Worm (Caenorhabditis elegans): ENCODE measurements around the gene tftc-3.

The tftc-3 gene

ce11 chrV:10212027-10212426 lies 1.9 kb upstream of the tftc-3 start, which contains the start of gene zhit-3:
Gene zhit-3 (minus strand): TSS chrV:10212127.
- no peak for TF ChIP-seq klf-2 (GFP tag; conservative IDR thresholded peaks at IDR 0.05)
- TF ChIP-seq ztf-29 (GFP tag; IDR thresholded peaks at IDR 0.05) = no peak
- no peak for TF ChIP-seq cog-1 (tag; optimal IDR thresholded peaks at IDR 0.05)
- no peak for TF ChIP-seq tab-1 (GFP tag; IDR thresholded peaks at IDR 0.05)
- TF ChIP-seq ztf-23 (GFP tag; IDR thresholded peaks at IDR 0.05) = no peak
- no peak for TF ChIP-seq med-1 (GFP tag; optimal IDR thresholded peaks at IDR 0.05; ENCODE audit: insufficient read depth)
- TF ChIP-seq ref-1 (GFP tag; conservative IDR thresholded peaks at IDR 0.05) = no peak
- TF ChIP-seq flt-1 (GFP tag; IDR thresholded peaks at IDR 0.05) = no peak
- TF ChIP-seq T22C8.4 (GFP tag; IDR thresholded peaks at IDR 0.05) = no peak

ce11 chrV:10206502-10206901 lies 3.6 kb downstream of the tftc-3 start, which contains the start of gene rpc-25:
Gene rpc-25 (minus strand): TSS chrV:10206602.
- TF ChIP-seq klf-2 (GFP tag; conservative IDR thresholded peaks at IDR 0.05) = no peak
- TF ChIP-seq ref-1 (GFP tag; conservative IDR thresholded peaks at IDR 0.05) = no peak
- no peak for TF ChIP-seq T22C8.4 (GFP tag; IDR thresholded peaks at IDR 0.05)
- TF ChIP-seq ztf-23 (GFP tag; IDR thresholded peaks at IDR 0.05) = no peak
- TF ChIP-seq ztf-29 (GFP tag; IDR thresholded peaks at IDR 0.05) = no peak
- no peak for TF ChIP-seq flt-1 (GFP tag; IDR thresholded peaks at IDR 0.05)
- no peak for TF ChIP-seq tab-1 (GFP tag; IDR thresholded peaks at IDR 0.05)
- TF ChIP-seq med-1 (GFP tag; optimal IDR thresholded peaks at IDR 0.05; ENCODE audit: insufficient read depth) = no peak
- TF ChIP-seq cog-1 (tag; optimal IDR thresholded peaks at IDR 0.05) = no peak

DNA sequence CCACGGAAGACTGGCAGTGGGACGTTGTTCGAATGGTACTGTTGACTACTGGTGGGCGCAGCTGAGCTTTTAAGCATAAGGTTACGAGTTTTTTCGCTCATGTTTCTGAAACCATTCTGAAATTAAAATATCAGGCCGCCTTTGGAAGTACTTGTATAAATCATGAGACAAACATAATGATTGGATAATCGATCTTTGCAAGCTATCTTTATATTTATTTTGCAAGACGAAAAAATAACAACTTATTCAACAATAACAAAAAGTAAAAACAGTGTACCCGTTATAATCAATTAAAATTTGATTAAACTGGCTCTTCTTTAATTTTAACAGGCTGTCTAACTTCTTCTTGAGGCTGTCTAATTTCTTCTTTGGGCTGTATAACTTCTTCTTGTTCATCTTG lies 4.7 kb downstream of the tftc-3 start, which contains the start of gene ZK856.16:
Gene ZK856.16, minus strand, starts transcription at position 101 of the 400 bp plus-strand sequence.
- TF ChIP-seq cog-1 (tag; optimal IDR thresholded peaks at IDR 0.05) = no peak

- TF ChIP-seq klf-2 (GFP tag; conservative IDR thresholded peaks at IDR 0.05) = no peak
- no peak for TF ChIP-seq T22C8.4 (GFP tag; IDR thresholded peaks at IDR 0.05)
- TF ChIP-seq med-1 (GFP tag; optimal IDR thresholded peaks at IDR 0.05; ENCODE audit: insufficient read depth) = no peak
- TF ChIP-seq ztf-29 (GFP tag; IDR thresholded peaks at IDR 0.05) = no peak
- TF ChIP-seq ztf-23 (GFP tag; IDR thresholded peaks at IDR 0.05) = no peak
Observed at ce11 chrV:10204863-10205338, 5.2 kb downstream of the tftc-3 start, which contains the start of the genes ZK856.19 and ZK856.11. Gene ZK856.19 (minus strand): TSS chrV:10204913. Gene ZK856.11 (minus strand): TSS chrV:10204938.

DNA sequence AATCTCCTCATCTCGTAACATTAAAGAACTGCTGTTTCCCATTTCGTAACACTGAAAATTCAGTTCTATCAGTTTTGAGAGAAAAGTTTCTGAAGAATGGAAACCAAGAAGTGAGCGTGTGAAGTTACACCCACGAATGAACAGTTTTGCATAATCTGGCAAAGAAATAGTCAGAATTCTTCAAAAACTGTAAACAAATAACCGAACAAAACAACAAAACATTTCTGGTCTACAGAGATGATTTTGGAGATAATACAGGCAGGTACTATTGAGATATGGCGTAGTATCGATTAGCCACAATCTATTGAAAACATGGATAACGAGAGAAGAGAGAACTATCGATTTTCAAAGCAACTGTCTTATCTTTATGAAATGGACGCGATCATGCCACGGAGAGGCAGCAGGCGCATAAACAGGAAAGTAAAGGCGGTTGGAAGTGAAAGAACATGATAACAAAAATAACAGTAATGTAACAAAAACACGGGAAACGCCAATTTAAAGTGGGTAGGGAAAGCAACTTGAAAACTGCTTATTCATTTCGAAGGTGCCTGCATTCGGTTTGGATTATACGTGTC lies 6.6 kb downstream of the tftc-3 start, which contains the start of gene chpf-1:
Gene chpf-1, minus strand, starts transcription at position 51 of the 575 bp plus-strand sequence.
- no peak for TF ChIP-seq tab-1 (GFP tag; IDR thresholded peaks at IDR 0.05)
- TF ChIP-seq ref-1 (GFP tag; conservative IDR thresholded peaks at IDR 0.05) = no peak
- TF ChIP-seq ztf-29 (GFP tag; IDR thresholded peaks at IDR 0.05) = no peak
- TF ChIP-seq med-1 (GFP tag; optimal IDR thresholded peaks at IDR 0.05; ENCODE audit: insufficient read depth) = no peak
- no peak for TF ChIP-seq flt-1 (GFP tag; IDR thresholded peaks at IDR 0.05)
- TF ChIP-seq klf-2 (GFP tag; conservative IDR thresholded peaks at IDR 0.05) = no peak

DNA sequence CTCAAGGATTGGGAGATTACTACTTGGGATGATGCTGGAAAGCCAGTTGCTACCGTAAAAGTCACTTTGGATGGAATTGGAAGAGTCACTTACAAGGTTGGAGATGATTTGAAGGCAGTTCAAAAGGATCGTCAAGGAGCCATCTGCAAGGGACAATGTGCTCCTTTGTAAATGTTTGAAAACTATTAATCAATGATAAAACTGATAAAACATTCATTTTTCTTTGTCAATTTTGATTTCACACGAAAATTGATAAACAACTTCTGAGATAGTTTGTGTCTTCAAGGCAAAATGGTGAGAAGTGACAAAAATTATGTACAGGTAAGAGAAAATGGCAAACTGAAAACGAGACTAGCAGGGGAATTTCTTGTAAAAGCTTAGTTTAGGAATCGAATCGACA lies 7.8 kb downstream of the tftc-3 start:
- TF ChIP-seq ztf-23 (GFP tag; IDR thresholded peaks at IDR 0.05) (no peak), cog-1 (tag; optimal IDR thresholded peaks at IDR 0.05) (no peak), klf-2 (GFP tag; conservative IDR thresholded peaks at IDR 0.05) (no peak), flt-1 (GFP tag; IDR thresholded peaks at IDR 0.05) (no peak), T22C8.4 (GFP tag; IDR thresholded peaks at IDR 0.05) (no peak), med-1 (GFP tag; optimal IDR thresholded peaks at IDR 0.05; ENCODE audit: insufficient read depth) (no peak), tab-1 (GFP tag; IDR thresholded peaks at IDR 0.05) (no peak), ref-1 (GFP tag; conservative IDR thresholded peaks at IDR 0.05) (no peak), ztf-29 (GFP tag; IDR thresholded peaks at IDR 0.05) (no peak)

ce11 chrV:10201913-10202312 lies 8.2 kb downstream of the tftc-3 start, which contains the start of gene ZK856.7:
Gene ZK856.7 (plus strand): TSS chrV:10202098.
- TF ChIP-seq flt-1 (GFP tag; IDR thresholded peaks at IDR 0.05) (no peak), ztf-23 (GFP tag; IDR thresholded peaks at IDR 0.05) (no peak), ztf-29 (GFP tag; IDR thresholded peaks at IDR 0.05) (no peak)

- TF ChIP-seq T22C8.4 (GFP tag; IDR thresholded peaks at IDR 0.05) (no peak), tab-1 (GFP tag; IDR thresholded peaks at IDR 0.05) (no peak), klf-2 (GFP tag; conservative IDR thresholded peaks at IDR 0.05) (no peak), cog-1 (tag; optimal IDR thresholded peaks at IDR 0.05) (no peak), med-1 (GFP tag; optimal IDR thresholded peaks at IDR 0.05; ENCODE audit: insufficient read depth) (no peak), ztf-29 (GFP tag; IDR thresholded peaks at IDR 0.05) (no peak), flt-1 (GFP tag; IDR thresholded peaks at IDR 0.05) (no peak), ztf-23 (GFP tag; IDR thresholded peaks at IDR 0.05) (no peak), ref-1 (GFP tag; conservative IDR thresholded peaks at IDR 0.05) (no peak)
Observed at ce11 chrV:10198386-10198785, 11.8 kb downstream of the tftc-3 start, which contains the start of gene ZK856.6. Gene ZK856.6 (plus strand): TSS chrV:10198686.

ce11 chrV:10191242-10191641 lies 18.9 kb downstream of the tftc-3 start:
- TF ChIP-seq med-1 (GFP tag; optimal IDR thresholded peaks at IDR 0.05; ENCODE audit: insufficient read depth) (no peak), tab-1 (GFP tag; IDR thresholded peaks at IDR 0.05) (no peak), ztf-23 (GFP tag; IDR thresholded peaks at IDR 0.05) (no peak), ref-1 (GFP tag; conservative IDR thresholded peaks at IDR 0.05) (no peak), klf-2 (GFP tag; conservative IDR thresholded peaks at IDR 0.05) (no peak), cog-1 (tag; optimal IDR thresholded peaks at IDR 0.05) (no peak), ztf-29 (GFP tag; IDR thresholded peaks at IDR 0.05) (no peak), flt-1 (GFP tag; IDR thresholded peaks at IDR 0.05) (no peak)

DNA sequence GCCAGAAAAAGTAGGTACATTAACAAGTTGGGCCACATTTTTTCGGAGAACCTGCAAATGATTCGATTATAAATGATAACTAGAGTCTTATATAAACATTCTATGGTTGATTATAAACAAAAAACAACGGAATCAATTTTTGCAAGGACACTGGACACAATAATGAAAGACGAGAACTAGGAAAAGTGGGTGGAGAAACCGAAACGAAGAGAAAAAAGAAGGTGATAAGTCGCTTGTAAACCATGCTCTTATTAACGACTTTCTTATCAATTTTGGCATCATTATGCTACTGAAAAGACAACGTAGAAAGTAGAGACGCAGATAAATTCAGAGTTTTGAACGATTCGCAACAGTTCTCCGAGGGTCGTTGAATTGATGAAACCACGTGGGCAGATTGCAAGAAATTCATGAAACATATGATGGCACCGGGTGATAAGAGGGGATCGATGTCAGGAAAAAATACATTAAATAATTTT lies 20.0 kb downstream of the tftc-3 start, which contains the start of gene ZK856.5:
Gene ZK856.5, minus strand, starts transcription at position 51 of the 476 bp plus-strand sequence.
- TF ChIP-seq ztf-29 (GFP tag; IDR thresholded peaks at IDR 0.05) (no peak), flt-1 (GFP tag; IDR thresholded peaks at IDR 0.05) (no peak), T22C8.4 (GFP tag; IDR thresholded peaks at IDR 0.05) (no peak), ztf-23 (GFP tag; IDR thresholded peaks at IDR 0.05) (no peak), cog-1 (tag; optimal IDR thresholded peaks at IDR 0.05) (no peak), tab-1 (GFP tag; IDR thresholded peaks at IDR 0.05) (no peak), ref-1 (GFP tag; conservative IDR thresholded peaks at IDR 0.05) (no peak), med-1 (GFP tag; optimal IDR thresholded peaks at IDR 0.05; ENCODE audit: insufficient read depth) (no peak), klf-2 (GFP tag; conservative IDR thresholded peaks at IDR 0.05) (no peak)

Measured in whole organism, midembryonic.